Worm (Caenorhabditis elegans) whole organism, late embryonic: ENCODE data around the gene pmp-2.

Source experiments
- eyg-1 ChIP-seq: sonication (generic microtip); optimal IDR thresholded peaks from 2 replicates; lab custom pipeline; 2016; ENCODE audit warnings: missing genotype, missing genetic modification characterization, missing compliant biosample characterization
- hlh-8 ChIP-seq: sonication (generic microtip); optimal IDR thresholded peaks from 2 replicates; lab custom pipeline; 2016; ENCODE audit warnings: missing genotype, missing genetic modification characterization, missing compliant biosample characterization
- lin-11 ChIP-seq: fragments of 200-800 bp; sonication (Bioruptor generic); optimal IDR thresholded peaks from 2 replicates; lab custom pipeline; 2018; ENCODE audit warnings: mild to moderate bottlenecking, missing genetic modification characterization, missing compliant biosample characterization
- tbx-2 ChIP-seq: sonication (generic microtip); optimal IDR thresholded peaks from 2 replicates; lab custom pipeline; 2016; ENCODE audit warnings: missing genetic modification characterization, missing compliant biosample characterization
- unc-55 ChIP-seq: sonication (generic microtip); optimal IDR thresholded peaks from 2 replicates; lab custom pipeline; 2017; ENCODE audit warnings: missing biosample characterization, missing genetic modification reagents, missing genetic modification characterization
- unc-86 ChIP-seq: sonication (generic microtip); optimal IDR thresholded peaks from 2 replicates; lab custom pipeline; 2016; ENCODE audit warnings: missing genetic modification characterization, missing compliant biosample characterization

DNA sequence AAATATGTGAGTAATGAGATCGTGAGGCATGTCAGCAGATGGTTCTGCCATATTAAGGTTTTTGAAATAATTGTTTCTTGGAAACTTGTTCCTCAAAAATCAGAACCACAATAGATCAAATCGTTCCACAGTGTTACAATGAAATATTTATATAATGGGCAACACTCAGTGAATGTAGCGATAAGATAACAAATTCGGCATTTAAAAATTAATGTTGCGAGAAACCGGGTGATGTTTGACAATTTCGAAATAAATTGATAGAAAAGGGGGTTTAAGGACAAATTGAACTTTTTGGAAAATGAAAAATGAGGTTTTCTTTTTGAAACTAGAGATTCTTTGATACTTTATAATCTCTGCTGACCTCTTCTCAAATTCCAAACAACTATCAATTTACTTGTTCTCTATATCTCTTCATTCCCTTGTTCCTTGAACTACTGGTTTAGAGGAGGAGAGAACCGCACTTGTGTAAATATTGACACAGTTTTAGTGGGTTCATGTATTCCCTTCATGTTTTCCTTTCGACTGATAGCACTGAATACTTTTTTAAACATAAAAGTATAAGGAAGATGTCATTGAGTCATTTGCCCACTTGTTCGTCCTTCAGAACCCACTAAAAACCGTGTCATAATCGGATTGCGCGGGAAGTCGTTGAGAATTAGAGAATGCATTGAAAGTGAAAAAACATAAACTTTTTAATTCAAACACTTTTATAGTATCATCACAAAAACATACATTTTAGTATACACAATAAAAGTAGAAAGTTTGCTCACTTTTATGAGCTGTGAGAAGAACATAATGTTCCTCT, 50.6 kb downstream of the pmp-2 start:
- TF ChIP-seq lin-11 (no peak), hlh-8 (tag; lab: Kevin White, UChicago) (no peak), unc-55 (no peak), tbx-2 (tag; lab: Kevin White, UChicago) (no peak), unc-86 (tag; lab: Kevin White, UChicago) (no peak), eyg-1 (tag; lab: Kevin White, UChicago) (no peak)
